In genomic region chr3R:10144103-10144998, dm6 we compare ENCODE assay signal across 6 fruit fly cellular contexts.
TF ChIP-seq lines count a peak whose summit lies in the region.

Gene TAF1B (minus strand): TSS chr3R:10144184.
Gene Invadolysin (plus strand): TSS chr3R:10144668.

- peak; percentile 25 to 39 for TF ChIP-seq CTCF in S2 (optimal IDR thresholded peaks at IDR 0.05; lab: Kevin White, UChicago)
- TF ChIP-seq CTCF in whole organism, embryonic (GFP tag; optimal IDR thresholded peaks at IDR 0.05; lab: Kevin White, UChicago) = peak; percentile 69

TF ChIP-seq in whole organism, adult, 20 proteins besides CTCF, POLR2A, EP300 and RAD21 (continues in another document):
- TF ChIP-seq CG14711 (tag; optimal IDR thresholded peaks at IDR 0.05; lab: Kevin White, UChicago) = peak; percentile 42
- TF ChIP-seq pad (GFP tag; optimal IDR thresholded peaks at IDR 0.05; lab: Kevin White, UChicago) = peak; percentile 8
- TF ChIP-seq CG33017 (tag; optimal IDR thresholded peaks at IDR 0.05; lab: Kevin White, UChicago) = peak; percentile 49
- peak; percentile 98 for TF ChIP-seq kay (GFP tag; lab: Kevin White, UChicago; ENCODE audit: borderline replicate concordance)
- peak; percentile 64 for TF ChIP-seq CG11617 (GFP tag; optimal IDR thresholded peaks at IDR 0.05; lab: Kevin White, UChicago)
- peak; percentile 57 for TF ChIP-seq ovo (GFP tag; optimal IDR thresholded peaks at IDR 0.05; lab: Kevin White, UChicago)
- no peak for TF ChIP-seq cnc (optimal IDR thresholded peaks at IDR 0.05; lab: Kevin White, UChicago)
- no peak for TF ChIP-seq Clk (GFP tag; optimal IDR thresholded peaks at IDR 0.05; lab: Kevin White, UChicago)
- TF ChIP-seq tj (GFP tag; optimal IDR thresholded peaks at IDR 0.05; lab: Kevin White, UChicago) = no peak
- TF ChIP-seq CG7045 (GFP tag; optimal IDR thresholded peaks at IDR 0.05; lab: Kevin White, UChicago) = no peak
- peak; percentile 70 for TF ChIP-seq cic (GFP tag; optimal IDR thresholded peaks at IDR 0.05; lab: Kevin White, UChicago)
- TF ChIP-seq Mnt (GFP tag; optimal IDR thresholded peaks at IDR 0.05; lab: Kevin White, UChicago) = peak; percentile 67
- TF ChIP-seq toe (GFP tag; optimal IDR thresholded peaks at IDR 0.05; lab: Kevin White, UChicago) = peak; percentile 71
- peak; percentile 51 for TF ChIP-seq Crg-1 (GFP tag; optimal IDR thresholded peaks at IDR 0.05; lab: Kevin White, UChicago)
- peak; percentile 62 for TF ChIP-seq bab1 (GFP tag; optimal IDR thresholded peaks at IDR 0.05; lab: Kevin White, UChicago)
- no peak for TF ChIP-seq CG12768 (GFP tag; optimal IDR thresholded peaks at IDR 0.05; lab: Kevin White, UChicago)
- TF ChIP-seq CG1620 (GFP tag; optimal IDR thresholded peaks at IDR 0.05; lab: Kevin White, UChicago) = peak; percentile 44
- TF ChIP-seq CG7101 (tag; optimal IDR thresholded peaks at IDR 0.05; lab: Kevin White, UChicago) = peak; percentile 29

TF ChIP-seq in whole organism, embryonic, 481 proteins besides CTCF, POLR2A, EP300 and RAD21 (continues in another document):
- TF ChIP-seq grn (GFP tag; optimal IDR thresholded peaks at IDR 0.05; lab: Kevin White, UChicago) = peak; percentile 65
- peak; percentile 40 for TF ChIP-seq CG17359 (tag; optimal IDR thresholded peaks at IDR 0.05; lab: Kevin White, UChicago)
- TF ChIP-seq CG12219 (GFP tag; optimal IDR thresholded peaks at IDR 0.05; lab: Kevin White, UChicago) = no peak
- TF ChIP-seq salm (tag; optimal IDR thresholded peaks at IDR 0.05; lab: Kevin White, UChicago) = no peak
- peak in 1 of 3 experiments; percentile 33 for TF ChIP-seq lola (GFP tag; optimal IDR thresholded peaks at IDR 0.05; lab: Kevin White, UChicago)
- TF ChIP-seq eyg (GFP tag; optimal IDR thresholded peaks at IDR 0.05; lab: Kevin White, UChicago) = no peak
- TF ChIP-seq bbx (GFP tag; IDR thresholded peaks at IDR 0.05; lab: Robert Waterston, UW; ENCODE audit: partially characterized antibody) = peak; percentile 91
- peak; percentile 3 for TF ChIP-seq CG18011 (GFP tag; optimal IDR thresholded peaks at IDR 0.05; lab: Kevin White, UChicago)
- TF ChIP-seq CG5245 (GFP tag; optimal IDR thresholded peaks at IDR 0.05; lab: Kevin White, UChicago) = peak; percentile 31
- no peak for TF ChIP-seq tup (GFP tag; optimal IDR thresholded peaks at IDR 0.05; lab: Kevin White, UChicago)
- TF ChIP-seq caup (GFP tag; optimal IDR thresholded peaks at IDR 0.05; lab: Kevin White, UChicago; ENCODE audit: severe bottlenecking) = peak; percentile 38
- TF ChIP-seq D19B (GFP tag; optimal IDR thresholded peaks at IDR 0.05; lab: Kevin White, UChicago) = no peak
- peak; percentile 51 for TF ChIP-seq CG12071 (GFP tag; optimal IDR thresholded peaks at IDR 0.05; lab: Kevin White, UChicago)
- TF ChIP-seq sr (GFP tag; IDR thresholded peaks at IDR 0.05; lab: Robert Waterston, UW) = peak; percentile 60; the same call in 2 of the 3 replicates
- no peak for TF ChIP-seq fd102C (GFP tag; optimal IDR thresholded peaks at IDR 0.05; lab: Kevin White, UChicago)
- no peak; the same call in 2 of the 3 replicates for TF ChIP-seq CG11695 (GFP tag; IDR thresholded peaks at IDR 0.05; lab: Robert Waterston, UW)
- no peak for TF ChIP-seq toy (GFP tag; IDR thresholded peaks at IDR 0.05; lab: Robert Waterston, UW)
- TF ChIP-seq zfh2 (GFP tag; optimal IDR thresholded peaks at IDR 0.05; lab: Kevin White, UChicago) = peak; percentile 36

TF ChIP-seq in whole organism, prepupa, 60 proteins besides CTCF, POLR2A, EP300 and RAD21 (continues in another document):
- peak; percentile 43 for TF ChIP-seq CG6276 (GFP tag; optimal IDR thresholded peaks at IDR 0.05; lab: Kevin White, UChicago)
- peak; percentile 53 for TF ChIP-seq topi (GFP tag; optimal IDR thresholded peaks at IDR 0.05; lab: Kevin White, UChicago)
- TF ChIP-seq CG1621 (tag; optimal IDR thresholded peaks at IDR 0.05; lab: Kevin White, UChicago) = no peak
- peak; percentile 43 for TF ChIP-seq Eip75B (GFP tag; optimal IDR thresholded peaks at IDR 0.05; lab: Kevin White, UChicago)
- TF ChIP-seq Ets21C (GFP tag; optimal IDR thresholded peaks at IDR 0.05; lab: Kevin White, UChicago) = peak; percentile 40
- peak; percentile 50 for TF ChIP-seq Sox14 (GFP tag; optimal IDR thresholded peaks at IDR 0.05; lab: Kevin White, UChicago)
- no peak for TF ChIP-seq CG11902 (GFP tag; optimal IDR thresholded peaks at IDR 0.05; lab: Kevin White, UChicago)
- peak; percentile 66 for TF ChIP-seq svp (GFP tag; lab: Kevin White, UChicago)
- no peak for TF ChIP-seq Hr38 (GFP tag; optimal IDR thresholded peaks at IDR 0.05; lab: Kevin White, UChicago)
- peak; percentile 43 for TF ChIP-seq cyc (GFP tag; optimal IDR thresholded peaks at IDR 0.05; lab: Kevin White, UChicago)
- TF ChIP-seq CG3919 (GFP tag; optimal IDR thresholded peaks at IDR 0.05; lab: Kevin White, UChicago) = peak; percentile 54
- TF ChIP-seq ss (GFP tag; optimal IDR thresholded peaks at IDR 0.05; lab: Kevin White, UChicago) = peak; percentile 31 to 41
- peak; percentile 21; the same call in 1 of the 3 replicates for TF ChIP-seq CG6163 (GFP tag; IDR thresholded peaks at IDR 0.05; lab: Robert Waterston, UW)
- no peak for TF ChIP-seq CG15336 (GFP tag; IDR thresholded peaks at IDR 0.05; lab: Robert Waterston, UW)
- peak; percentile 49 for TF ChIP-seq net (GFP tag; optimal IDR thresholded peaks at IDR 0.05; lab: Kevin White, UChicago)
- TF ChIP-seq Blimp-1 (GFP tag; optimal IDR thresholded peaks at IDR 0.05; lab: Kevin White, UChicago) = no peak
- TF ChIP-seq CG11294 (GFP tag; IDR thresholded peaks at IDR 0.05; lab: Robert Waterston, UW) = no peak
- TF ChIP-seq Sox102F (GFP tag; optimal IDR thresholded peaks at IDR 0.05; lab: Kevin White, UChicago) = peak; percentile 69
- TF ChIP-seq CG6808 (GFP tag; optimal IDR thresholded peaks at IDR 0.05; lab: Kevin White, UChicago) = peak; percentile 8

TF ChIP-seq in whole organism, pupa, 21 proteins besides CTCF, POLR2A, EP300 and RAD21:
- peak; percentile 10 for TF ChIP-seq CG15710 (tag; optimal IDR thresholded peaks at IDR 0.05; lab: Kevin White, UChicago)
- TF ChIP-seq CG12605 (GFP tag; IDR thresholded peaks at IDR 0.05; lab: Robert Waterston, UW) = peak; percentile 54; the same call in 1 of the 2 replicates
- peak; percentile 62 for TF ChIP-seq Ets98B (GFP tag; IDR thresholded peaks at IDR 0.05; lab: Robert Waterston, UW)
- TF ChIP-seq CG4496 (GFP tag; IDR thresholded peaks at IDR 0.05; lab: Robert Waterston, UW) = peak; percentile 10; the same call in 1 of the 3 replicates
- TF ChIP-seq CG13204 (GFP tag; optimal IDR thresholded peaks at IDR 0.05; lab: Kevin White, UChicago) = peak; percentile 23
- TF ChIP-seq Pif1B (GFP tag; optimal IDR thresholded peaks at IDR 0.05; lab: Kevin White, UChicago) = no peak
- TF ChIP-seq CG14655 (GFP tag; optimal IDR thresholded peaks at IDR 0.05; lab: Kevin White, UChicago) = peak; percentile 9
- TF ChIP-seq fd96Ca (GFP tag; IDR thresholded peaks at IDR 0.05; lab: Robert Waterston, UW) = peak; percentile 38; the same call in 1 of the 3 replicates
- peak; percentile 60 for TF ChIP-seq EcR (GFP tag; optimal IDR thresholded peaks at IDR 0.05; lab: Kevin White, UChicago)
- peak; percentile 8 for TF ChIP-seq Pif1A (GFP tag; optimal IDR thresholded peaks at IDR 0.05; lab: Kevin White, UChicago)
- TF ChIP-seq CG9948 (tag; optimal IDR thresholded peaks at IDR 0.05; lab: Kevin White, UChicago) = no peak
- TF ChIP-seq CG34367 (tag; optimal IDR thresholded peaks at IDR 0.05; lab: Kevin White, UChicago) = no peak
- TF ChIP-seq gl (tag; optimal IDR thresholded peaks at IDR 0.05; lab: Kevin White, UChicago) = peak; percentile 27
- TF ChIP-seq CG8301 (tag; optimal IDR thresholded peaks at IDR 0.05; lab: Kevin White, UChicago) = no peak
- no peak for TF ChIP-seq rn (GFP tag; IDR thresholded peaks at IDR 0.05; lab: Robert Waterston, UW)
- peak; percentile 17 for TF ChIP-seq CG8159 (tag; optimal IDR thresholded peaks at IDR 0.05; lab: Kevin White, UChicago)
- TF ChIP-seq Snoo (tag; optimal IDR thresholded peaks at IDR 0.05; lab: Kevin White, UChicago) = no peak

TF ChIP-seq in whole organism, wandering third instar larva, 38 proteins besides CTCF, POLR2A, EP300 and RAD21 (continues in another document):
- TF ChIP-seq Dif (GFP tag; optimal IDR thresholded peaks at IDR 0.05; lab: Kevin White, UChicago; ENCODE audit: partially characterized antibody) = peak; percentile 12
- TF ChIP-seq Hr83 (GFP tag; optimal IDR thresholded peaks at IDR 0.05; lab: Kevin White, UChicago; ENCODE audit: poor library complexity, severe bottlenecking) = peak; percentile 92
- peak; percentile 23 for TF ChIP-seq woc (GFP tag; optimal IDR thresholded peaks at IDR 0.05; lab: Kevin White, UChicago)
- TF ChIP-seq lola (GFP tag; optimal IDR thresholded peaks at IDR 0.05; lab: Kevin White, UChicago) = no peak
- TF ChIP-seq Rel (GFP tag; optimal IDR thresholded peaks at IDR 0.05; lab: Kevin White, UChicago) = no peak
- TF ChIP-seq Rel (tag; optimal IDR thresholded peaks at IDR 0.05; lab: Kevin White, UChicago) = peak; percentile 31
- peak; percentile 49 for TF ChIP-seq HLH106 (tag; optimal IDR thresholded peaks at IDR 0.05; lab: Kevin White, UChicago)
- peak; percentile 40 for TF ChIP-seq br (GFP tag; optimal IDR thresholded peaks at IDR 0.05; lab: Kevin White, UChicago)
- TF ChIP-seq rgr (GFP tag; optimal IDR thresholded peaks at IDR 0.05; lab: Kevin White, UChicago) = peak; percentile 41
- TF ChIP-seq h (GFP tag; optimal IDR thresholded peaks at IDR 0.05; lab: Kevin White, UChicago) = peak; percentile 64
- no peak for TF ChIP-seq CrebA (GFP tag; optimal IDR thresholded peaks at IDR 0.05; lab: Kevin White, UChicago; ENCODE audit: borderline replicate concordance)
- peak; percentile 56 for TF ChIP-seq OdsH (GFP tag; optimal IDR thresholded peaks at IDR 0.05; lab: Kevin White, UChicago)
- TF ChIP-seq Dfd (GFP tag; optimal IDR thresholded peaks at IDR 0.05; lab: Kevin White, UChicago) = no peak
- TF ChIP-seq brk (GFP tag; optimal IDR thresholded peaks at IDR 0.05; lab: Kevin White, UChicago) = peak; percentile 90
- peak; percentile 71 for TF ChIP-seq Jra (GFP tag; optimal IDR thresholded peaks at IDR 0.05; lab: Kevin White, UChicago)
- no peak for TF ChIP-seq jim (GFP tag; optimal IDR thresholded peaks at IDR 0.05; lab: Kevin White, UChicago)
- no peak for TF ChIP-seq Vsx2 (GFP tag; optimal IDR thresholded peaks at IDR 0.05; lab: Kevin White, UChicago; ENCODE audit: partially characterized antibody)
- TF ChIP-seq dmrt93B (GFP tag; optimal IDR thresholded peaks at IDR 0.05; lab: Kevin White, UChicago) = peak; percentile 16
- peak; percentile 59 for TF ChIP-seq dsf (GFP tag; optimal IDR thresholded peaks at IDR 0.05; lab: Kevin White, UChicago; ENCODE audit: borderline replicate concordance)
- TF ChIP-seq Hr78 (GFP tag; optimal IDR thresholded peaks at IDR 0.05; lab: Kevin White, UChicago) = no peak
- TF ChIP-seq CG9705 (GFP tag; optimal IDR thresholded peaks at IDR 0.05; lab: Kevin White, UChicago) = no peak
- TF ChIP-seq Mio (GFP tag; optimal IDR thresholded peaks at IDR 0.05; lab: Kevin White, UChicago) = no peak
- TF ChIP-seq foxo (GFP tag; optimal IDR thresholded peaks at IDR 0.05; lab: Kevin White, UChicago) = peak in 1 of 2 experiments; percentile 67
- TF ChIP-seq Hnf4 (GFP tag; optimal IDR thresholded peaks at IDR 0.05; lab: Kevin White, UChicago) = peak; percentile 76
- TF ChIP-seq GATAd (GFP tag; optimal IDR thresholded peaks at IDR 0.05; lab: Kevin White, UChicago) = peak; percentile 23
